Worm (Caenorhabditis elegans) whole organism, L3 larva: ENCODE data around the gene phat-8.

Experiments
- ZK546.5 ChIP-seq: sonication (generic microtip); optimal IDR thresholded peaks from 2 replicates; lab custom pipeline; 2017; ENCODE audit warnings: missing biosample characterization, missing genetic modification characterization
- aly-2 ChIP-seq: fragments of 150-350 bp; optimal IDR thresholded peaks from 2 replicates; lab custom pipeline; 2014; ENCODE audit warnings: missing biosample characterization, missing genetic modification characterization
- ama-1 ChIP-seq: fragments of 150-350 bp; optimal IDR thresholded peaks from 2 replicates; lab custom pipeline; 2018
- ceh-16 ChIP-seq: sonication (generic microtip); optimal IDR thresholded peaks from 2 replicates; lab custom pipeline; 2017; ENCODE audit warnings: missing biosample characterization, missing genetic modification characterization
- ceh-28 ChIP-seq: fragments of 150-350 bp; optimal IDR thresholded peaks from 2 replicates; lab custom pipeline; 2014; ENCODE audit warnings: missing biosample characterization, missing genetic modification reagents, missing genetic modification characterization
- ceh-82 ChIP-seq: fragments of 150-350 bp; optimal IDR thresholded peaks from 2 replicates; lab custom pipeline; 2014; ENCODE audit warnings: missing biosample characterization, missing genetic modification characterization
- ceh-9 ChIP-seq: sonication (generic microtip); optimal IDR thresholded peaks from 2 replicates; lab custom pipeline; 2018; ENCODE audit warnings: missing biosample characterization, missing genetic modification characterization
- daf-12 ChIP-seq: fragments of 150-350 bp; optimal IDR thresholded peaks from 2 replicates; lab custom pipeline; 2014; ENCODE audit warnings: missing biosample characterization, missing genetic modification reagents, missing genetic modification characterization
- egl-27 ChIP-seq: sonication (generic microtip); optimal IDR thresholded peaks from 4 replicates; lab custom pipeline; 2017; ENCODE audit warnings: missing biosample characterization, missing genetic modification reagents, missing genetic modification characterization
- egl-5 ChIP-seq: fragments of 150-350 bp; optimal IDR thresholded peaks from 2 replicates; lab custom pipeline; 2017; ENCODE audit warnings: missing biosample characterization, missing genetic modification reagents, missing genetic modification characterization, inconsistent platforms
- elt-1 ChIP-seq: fragments of 150-350 bp; optimal IDR thresholded peaks from 2 replicates; lab custom pipeline; 2014; ENCODE audit warnings: missing biosample characterization, missing genetic modification characterization
- elt-2 ChIP-seq: sonication (generic microtip); optimal IDR thresholded peaks from 2 replicates; lab custom pipeline; 2016; ENCODE audit warnings: missing genetic modification reagents, mild to moderate bottlenecking, missing genetic modification characterization, missing compliant biosample characterization
- elt-3 ChIP-seq, 3 experiments: fragments of 150-350 bp in 1 of 3; sonication (generic microtip) in 2 of 3; optimal IDR thresholded peaks; 2 replicates in 2 of 3; 4 replicates in 1 of 3; lab custom pipeline; 2014 to 2017; ENCODE audit warnings: missing biosample characterization in 3 of 3, missing genetic modification characterization in 3 of 3
- fkh-2 ChIP-seq: fragments of 150-350 bp; optimal IDR thresholded peaks from 2 replicates; lab custom pipeline; 2014; ENCODE audit warnings: missing biosample characterization, missing genetic modification reagents, missing genetic modification characterization
- fos-1 ChIP-seq: fragments of 150-350 bp; optimal IDR thresholded peaks from 2 replicates; lab custom pipeline; 2014; ENCODE audit warnings: missing biosample characterization, missing genetic modification characterization
- hmg-11 ChIP-seq: sonication (generic microtip); optimal IDR thresholded peaks from 2 replicates; lab custom pipeline; 2016; ENCODE audit warnings: missing genetic modification characterization, missing compliant biosample characterization
- jun-1 ChIP-seq: fragments of 150-350 bp; optimal IDR thresholded peaks from 2 replicates; lab custom pipeline; 2014; ENCODE audit warnings: missing biosample characterization, missing genetic modification reagents, missing genetic modification characterization
- lin-39 ChIP-seq: fragments of 150-350 bp; optimal IDR thresholded peaks from 2 replicates; lab custom pipeline; 2018; ENCODE audit warnings: missing biosample characterization, missing genetic modification reagents, missing genetic modification characterization
- lsy-12 ChIP-seq: sonication (generic microtip); optimal IDR thresholded peaks from 2 replicates; lab custom pipeline; 2016; ENCODE audit warnings: mild to moderate bottlenecking, missing genetic modification characterization, missing compliant biosample characterization
- mdl-1 ChIP-seq: fragments of 150-350 bp; optimal IDR thresholded peaks from 2 replicates; lab custom pipeline; 2014; ENCODE audit warnings: missing biosample characterization, missing genetic modification characterization
- mml-1 ChIP-seq: fragments of 150-350 bp; sonication (generic microtip); optimal IDR thresholded peaks from 3 replicates; lab custom pipeline; 2014; ENCODE audit warnings: missing biosample characterization, missing genetic modification characterization
- nfya-1 ChIP-seq: sonication (generic microtip); optimal IDR thresholded peaks from 2 replicates; lab custom pipeline; 2017; ENCODE audit warnings: missing genetic modification characterization, mild to moderate bottlenecking, missing compliant biosample characterization, antibody characterized with exemption, moderate library complexity; ENCODE audit not compliant: insufficient read depth
- nhr-11 ChIP-seq: fragments of 150-350 bp; optimal IDR thresholded peaks from 2 replicates; lab custom pipeline; 2014; ENCODE audit warnings: missing biosample characterization, missing genetic modification characterization
- nhr-12 ChIP-seq: fragments of 150-350 bp; optimal IDR thresholded peaks from 2 replicates; lab custom pipeline; 2014; ENCODE audit warnings: missing biosample characterization, missing genetic modification characterization
- nhr-237 ChIP-seq: fragments of 150-350 bp; optimal IDR thresholded peaks from 2 replicates; lab custom pipeline; 2014; ENCODE audit warnings: missing biosample characterization, missing genetic modification characterization
- nhr-25 ChIP-seq: sonication (generic microtip); optimal IDR thresholded peaks from 2 replicates; lab custom pipeline; 2017; ENCODE audit warnings: missing biosample characterization, missing genetic modification characterization
- nhr-28 ChIP-seq: fragments of 150-350 bp; optimal IDR thresholded peaks from 2 replicates; lab custom pipeline; 2014; ENCODE audit warnings: missing biosample characterization, missing genetic modification characterization
- nhr-43 ChIP-seq: sonication (generic microtip); optimal IDR thresholded peaks from 2 replicates; lab custom pipeline; 2016; ENCODE audit warnings: mild to moderate bottlenecking, missing genetic modification characterization, missing compliant biosample characterization; ENCODE audit not compliant: poor library complexity, severe bottlenecking
- nhr-67 ChIP-seq: fragments of 150-350 bp; optimal IDR thresholded peaks from 2 replicates; lab custom pipeline; 2014; ENCODE audit warnings: missing biosample characterization, missing genetic modification characterization
- nhr-77 ChIP-seq: fragments of 150-350 bp; optimal IDR thresholded peaks from 2 replicates; lab custom pipeline; 2014; ENCODE audit warnings: missing biosample characterization, missing genetic modification characterization
- pha-4 ChIP-seq: fragments of 150-350 bp; optimal IDR thresholded peaks from 2 replicates; lab custom pipeline; 2014; ENCODE audit warnings: missing biosample characterization, missing genetic modification reagents, missing genetic modification characterization
- pqm-1 ChIP-seq: fragments of 150-350 bp; optimal IDR thresholded peaks from 2 replicates; lab custom pipeline; 2017; ENCODE audit warnings: missing biosample characterization, missing genetic modification characterization, inconsistent platforms
- sea-2 ChIP-seq: fragments of 150-350 bp; sonication (generic microtip); optimal IDR thresholded peaks from 4 replicates; lab custom pipeline; 2014; ENCODE audit warnings: missing biosample characterization, missing genetic modification reagents, missing genetic modification characterization
- skn-1 ChIP-seq: fragments of 150-350 bp; optimal IDR thresholded peaks from 2 replicates; lab custom pipeline; 2014; ENCODE audit warnings: missing biosample characterization, missing genetic modification characterization
- snpc-4 ChIP-seq: fragments of 150-350 bp; optimal IDR thresholded peaks from 2 replicates; lab custom pipeline; 2014; ENCODE audit warnings: missing biosample characterization, missing genetic modification characterization
- tbx-2 ChIP-seq: sonication (generic microtip); optimal IDR thresholded peaks from 2 replicates; lab custom pipeline; 2016; ENCODE audit warnings: mild to moderate bottlenecking, missing genetic modification characterization, missing compliant biosample characterization
- unc-62 ChIP-seq: fragments of 150-350 bp; sonication (generic microtip); optimal IDR thresholded peaks from 4 replicates; lab custom pipeline; 2014; ENCODE audit warnings: missing biosample characterization, missing genetic modification reagents, missing genetic modification characterization
- zag-1 ChIP-seq: fragments of 150-350 bp; optimal IDR thresholded peaks from 2 replicates; lab custom pipeline; 2014; ENCODE audit warnings: missing biosample characterization, missing genetic modification characterization
- ztf-4 ChIP-seq: fragments of 150-350 bp; optimal IDR thresholded peaks from 2 replicates; lab custom pipeline; 2014; ENCODE audit warnings: missing biosample characterization, missing genetic modification characterization

phat-8 gene

ce11 chrII:12471138-12471855 lies at the start of gene phat-8, which contains the start of gene F15A4.5:
TSS of gene phat-8 (plus strand) at chrII:12471805.
TSS of gene F15A4.5 (minus strand) at chrII:12471238.
- TF ChIP-seq unc-62 (GFP tag; lab: Kevin White, UChicago) (no peak), nhr-237 (no peak), mdl-1 (tag; lab: Kevin White, UChicago) (no peak), ama-1 (no peak), egl-27 (tag; lab: Kevin White, UChicago) (no peak), nhr-25 (tag; lab: Kevin White, UChicago) (no peak), nhr-77 (tag; lab: Kevin White, UChicago) (no peak), ceh-28 (tag; lab: Kevin White, UChicago) (no peak)

- no peak for TF ChIP-seq ceh-28 (tag; lab: Kevin White, UChicago)
- TF ChIP-seq jun-1 (tag; lab: Kevin White, UChicago) = peak; percentile 49
- TF ChIP-seq ztf-4 (tag; lab: Kevin White, UChicago) = no peak
- TF ChIP-seq tbx-2 (tag; lab: Kevin White, UChicago) = no peak
- peak; percentile 93 for TF ChIP-seq pqm-1 (tag; lab: Kevin White, UChicago)
- no peak for TF ChIP-seq nhr-237
- no peak for TF ChIP-seq fkh-2 (tag; lab: Kevin White, UChicago)
- peak; percentile 19 for TF ChIP-seq nfya-1 (tag; lab: Kevin White, UChicago)
- TF ChIP-seq nhr-43 (tag; lab: Kevin White, UChicago) = no peak
- peak; percentile 37 for TF ChIP-seq pha-4
- TF ChIP-seq zag-1 (tag; lab: Kevin White, UChicago) = no peak
- peak; percentile 98 for TF ChIP-seq elt-2 (tag; lab: Kevin White, UChicago)
- no peak for TF ChIP-seq ceh-82
Measured at ce11 chrII:12425644-12426222, 45.9 kb upstream of the phat-8 start, which contains the start of gene daf-22. TSS of gene daf-22 (minus strand) at chrII:12425694.

- TF ChIP-seq ceh-16 = no peak
- TF ChIP-seq, all 47 proteins: peak for 0
Measured at ce11 chrII:12429743-12430142, 41.9 kb upstream of the phat-8 start, which contains the start of gene Y57A10C.8. TSS of gene Y57A10C.8 (minus strand) at chrII:12429843.

ce11 chrII:12432356-12432755 lies 39.2 kb upstream of the phat-8 start, which contains the start of gene dct-12:
TSS of gene dct-12 (minus strand) at chrII:12432456.
- TF ChIP-seq lsy-12 = no peak
- no peak for TF ChIP-seq nhr-43 (tag; lab: Kevin White, UChicago)
- no peak for TF ChIP-seq nhr-28 (tag; lab: Kevin White, UChicago)
- no peak for TF ChIP-seq ZK546.5 (tag; lab: Kevin White, UChicago)
- TF ChIP-seq hmg-11 = no peak
- TF ChIP-seq sea-2 (GFP tag; lab: Kevin White, UChicago) = no peak
- TF ChIP-seq skn-1 (tag; lab: Kevin White, UChicago) = no peak
- no peak for TF ChIP-seq nhr-67 (tag; lab: Kevin White, UChicago)
- no peak for TF ChIP-seq nhr-25 (tag; lab: Kevin White, UChicago)
- no peak for TF ChIP-seq egl-5
- TF ChIP-seq ceh-9 (tag; lab: Kevin White, UChicago) = no peak
- TF ChIP-seq elt-3 (tag; optimal IDR thresholded peaks at IDR 0.05; lab: Kevin White, UChicago) = no peak
- no peak for TF ChIP-seq fkh-2 (tag; lab: Kevin White, UChicago)
- no peak for TF ChIP-seq snpc-4
- TF ChIP-seq, all 47 proteins: peak for 0

ce11 chrII:12435202-12435872 lies 36.3 kb upstream of the phat-8 start:
- TF ChIP-seq lin-39 (tag; lab: Kevin White, UChicago) = no peak
- no peak for TF ChIP-seq egl-5
- no peak for TF ChIP-seq nhr-12 (tag; lab: Kevin White, UChicago)
- TF ChIP-seq elt-1 (tag; lab: Kevin White, UChicago) = no peak
- TF ChIP-seq pqm-1 (tag; lab: Kevin White, UChicago) = no peak
- no peak for TF ChIP-seq ZK546.5 (tag; lab: Kevin White, UChicago)
- no peak for TF ChIP-seq fos-1
- TF ChIP-seq nfya-1 (tag; lab: Kevin White, UChicago) = no peak
- TF ChIP-seq nhr-28 (tag; lab: Kevin White, UChicago) = no peak
- no peak for TF ChIP-seq ceh-28 (tag; lab: Kevin White, UChicago)
- TF ChIP-seq aly-2 (tag; lab: Kevin White, UChicago) = no peak
- TF ChIP-seq mml-1 (tag; lab: Kevin White, UChicago) = no peak
- TF ChIP-seq nhr-11 (tag; lab: Kevin White, UChicago) = no peak
- no peak for TF ChIP-seq daf-12 (tag; lab: Kevin White, UChicago)
- TF ChIP-seq nhr-77 (tag; lab: Kevin White, UChicago) = no peak
- no peak for TF ChIP-seq pha-4
